Fruit fly (Drosophila melanogaster) Kc167 (cell line): ENCODE measurements around the gene ric8a.

Experiments used
- Myc ChIP-seq: fragments of >200 bp; optimal IDR thresholded peaks from 2 replicates; lab custom pipeline; 2017; ENCODE audit warnings: missing external identifiers
- Sin3A ChIP-seq: fragments of >200 bp; optimal IDR thresholded peaks from 2 replicates; lab custom pipeline; 2018; ENCODE audit warnings: missing external identifiers
- h ChIP-seq: fragments of >200 bp; optimal IDR thresholded peaks from 3 replicates; lab custom pipeline; 2018; ENCODE audit warnings: missing external identifiers
- insv ChIP-seq: fragments of >200 bp; optimal IDR thresholded peaks from 3 replicates; lab custom pipeline; 2018; ENCODE audit warnings: missing external identifiers
- psq ChIP-seq: fragments of >200 bp; optimal IDR thresholded peaks from 2 replicates; lab custom pipeline; 2017; ENCODE audit warnings: missing external identifiers
- ttk ChIP-seq: sonication (Bioruptor generic); optimal IDR thresholded peaks from 2 replicates; lab custom pipeline; 2017; ENCODE audit warnings: missing external identifiers

Gene ric8a

dm6 chrX:9236485-9236884 lies 19.5 kb upstream of the ric8a start, which contains the start of gene Ir8a:
Gene Ir8a (minus strand): TSS chrX:9236585.
- TF ChIP-seq Sin3A (lab: Kevin White, UChicago) = no peak
- no peak for TF ChIP-seq Myc (lab: Kevin White, UChicago)

- TF ChIP-seq h (lab: Kevin White, UChicago) = no peak
- no peak for TF ChIP-seq Myc (lab: Kevin White, UChicago)
- no peak for TF ChIP-seq Sin3A (lab: Kevin White, UChicago)
- no peak for TF ChIP-seq ttk (lab: Kevin White, UChicago)
- no peak for TF ChIP-seq insv (lab: Kevin White, UChicago)
- TF ChIP-seq psq = no peak
Measured at dm6 chrX:9243417-9243884, 12.5 kb upstream of the ric8a start, which contains the start of the genes mxc and Larp7. Gene mxc (minus strand): TSS chrX:9243467. Gene Larp7 (plus strand): TSS chrX:9243817.

dm6 chrX:9247171-9247783 lies 8.7 kb upstream of the ric8a start, which contains the start of the genes amx and Dsor1:
Gene amx (minus strand): TSS chrX:9247336.
Gene Dsor1 (plus strand): TSS chrX:9247342.
- TF ChIP-seq h (lab: Kevin White, UChicago) (no peak), Myc (lab: Kevin White, UChicago) (no peak), psq (no peak), ttk (lab: Kevin White, UChicago) (no peak), Sin3A (lab: Kevin White, UChicago) (no peak), insv (lab: Kevin White, UChicago) (no peak)

- TF ChIP-seq Sin3A (lab: Kevin White, UChicago) (no peak), Myc (lab: Kevin White, UChicago) (no peak), ttk (lab: Kevin White, UChicago) (no peak), psq (no peak), insv (lab: Kevin White, UChicago) (no peak), h (lab: Kevin White, UChicago) (no peak)
Measured at dm6 chrX:9248040-9248439, 7.9 kb upstream of the ric8a start.

- TF ChIP-seq Myc (lab: Kevin White, UChicago) (no peak), psq (no peak), h (lab: Kevin White, UChicago) (no peak), Sin3A (lab: Kevin White, UChicago) (no peak), insv (lab: Kevin White, UChicago) (no peak), ttk (lab: Kevin White, UChicago) (no peak)
Measured at dm6 chrX:9250161-9250831, 5.7 kb upstream of the ric8a start, which contains the start of gene CG17754. Gene CG17754 (plus strand): TSS chrX:9250420.

dm6 chrX:9251212-9251877 lies 4.6 kb upstream of the ric8a start:
- TF ChIP-seq psq = no peak
- TF ChIP-seq insv (lab: Kevin White, UChicago) = no peak
- TF ChIP-seq Myc (lab: Kevin White, UChicago) = no peak
- no peak for TF ChIP-seq h (lab: Kevin White, UChicago)
- no peak for TF ChIP-seq Sin3A (lab: Kevin White, UChicago)
- no peak for TF ChIP-seq ttk (lab: Kevin White, UChicago)

dm6 chrX:9252051-9252708 lies 3.8 kb upstream of the ric8a start:
- TF ChIP-seq ttk (lab: Kevin White, UChicago) (no peak), Myc (lab: Kevin White, UChicago) (no peak), h (lab: Kevin White, UChicago) (no peak), psq (no peak), Sin3A (lab: Kevin White, UChicago) (no peak), insv (lab: Kevin White, UChicago) (no peak)

dm6 chrX:9255021-9255420 lies 947 bp upstream of the ric8a start:
- TF ChIP-seq insv (lab: Kevin White, UChicago) = no peak
- TF ChIP-seq Myc (lab: Kevin White, UChicago) = no peak
- no peak for TF ChIP-seq Sin3A (lab: Kevin White, UChicago)
- TF ChIP-seq ttk (lab: Kevin White, UChicago) = no peak
- TF ChIP-seq psq = no peak
- no peak for TF ChIP-seq h (lab: Kevin White, UChicago)

dm6 chrX:9266082-9266481 lies 10.1 kb downstream of the ric8a start:
- TF ChIP-seq ttk (lab: Kevin White, UChicago) = no peak
- TF ChIP-seq h (lab: Kevin White, UChicago) = no peak
- TF ChIP-seq psq = no peak
- TF ChIP-seq Sin3A (lab: Kevin White, UChicago) = no peak
- TF ChIP-seq insv (lab: Kevin White, UChicago) = no peak
- no peak for TF ChIP-seq Myc (lab: Kevin White, UChicago)

dm6 chrX:9267598-9267997 lies 11.6 kb downstream of the ric8a start, which contains the start of gene Erk7:
Gene Erk7 (minus strand): TSS chrX:9267698.
- TF ChIP-seq insv (lab: Kevin White, UChicago) = no peak
- TF ChIP-seq Sin3A (lab: Kevin White, UChicago) = no peak
- TF ChIP-seq h (lab: Kevin White, UChicago) = no peak

dm6 chrX:9269825-9270224 lies 13.9 kb downstream of the ric8a start, which contains the start of gene CG17440:
Gene CG17440 (minus strand): TSS chrX:9269925.
- TF ChIP-seq insv (lab: Kevin White, UChicago) = no peak
- TF ChIP-seq Myc (lab: Kevin White, UChicago) = no peak
- TF ChIP-seq ttk (lab: Kevin White, UChicago) = no peak
- no peak for TF ChIP-seq Sin3A (lab: Kevin White, UChicago)
- TF ChIP-seq h (lab: Kevin White, UChicago) = no peak
- TF ChIP-seq psq = no peak
